Worm (Caenorhabditis elegans) whole organism, midembryonic: ENCODE results near the gene Y17G7B.23.

ENCODE experiments used
- T22C8.4 ChIP-seq: fragments of 200-800 bp; sonication (Bioruptor generic); IDR thresholded peaks from 2 replicates; pipeline ENCODE4 v1.3.6; 2022; ENCODE audit warnings: missing genetic modification characterization, missing compliant biosample characterization
- med-1 ChIP-seq: sonication (generic microtip); optimal IDR thresholded peaks from 2 replicates; lab custom pipeline; 2017; ENCODE audit warnings: missing genetic modification characterization, mild to moderate bottlenecking, missing compliant biosample characterization, antibody characterized with exemption, missing genetic modification reagents; ENCODE audit not compliant: insufficient read depth

ce11 chrII:11973632-11974031, 25.4 kb upstream of the Y17G7B.23 start, which contains the start of gene acbp-6:
- no peak for TF ChIP-seq T22C8.4
- no peak for TF ChIP-seq med-1
